Worm (Caenorhabditis elegans) whole organism, midembryonic: ENCODE data around the gene fbxa-71.

Experiments
- flt-1 ChIP-seq: fragments of 200-800 bp; sonication (Bioruptor generic); IDR thresholded peaks from 2 replicates; pipeline ENCODE4 v1.3.6; 2022; ENCODE audit warnings: missing genetic modification characterization, missing compliant biosample characterization
- klf-2 ChIP-seq: fragments of 200-800 bp; sonication (Bioruptor generic); conservative IDR thresholded peaks from 2 replicates; pipeline ENCODE4 v1.3.6; 2022; ENCODE audit warnings: missing genetic modification reagents, missing genetic modification characterization, missing compliant biosample characterization
- med-1 ChIP-seq: sonication (generic microtip); optimal IDR thresholded peaks from 2 replicates; lab custom pipeline; 2017; ENCODE audit warnings: missing genetic modification characterization, mild to moderate bottlenecking, missing compliant biosample characterization, antibody characterized with exemption, missing genetic modification reagents; ENCODE audit not compliant: insufficient read depth
- ref-1 ChIP-seq: fragments of 200-800 bp; sonication (Bioruptor generic); conservative IDR thresholded peaks from 2 replicates; pipeline ENCODE4 v1.3.6; 2022; ENCODE audit warnings: missing genetic modification reagents, missing genetic modification characterization, missing compliant biosample characterization
- tab-1 ChIP-seq: fragments of 200-800 bp; sonication (Bioruptor generic); IDR thresholded peaks from 2 replicates; pipeline ENCODE4 v1.3.6; 2022; ENCODE audit warnings: missing genetic modification characterization, missing compliant biosample characterization
- ztf-23 ChIP-seq: fragments of 200-800 bp; sonication (Bioruptor generic); IDR thresholded peaks from 2 replicates; pipeline ENCODE4 v1.3.6; 2022; ENCODE audit warnings: missing genetic modification reagents, missing genetic modification characterization, missing compliant biosample characterization
- ztf-29 ChIP-seq: fragments of 200-800 bp; sonication (Bioruptor generic); IDR thresholded peaks from 2 replicates; pipeline ENCODE4 v1.3.6; 2022; ENCODE audit warnings: missing genetic modification reagents, missing genetic modification characterization, missing compliant biosample characterization

- TF ChIP-seq klf-2 (GFP tag; lab: Robert Waterston, UW) (no peak), ztf-23 (GFP tag; lab: Robert Waterston, UW) (no peak), flt-1 (GFP tag; lab: Robert Waterston, UW) (no peak), ztf-29 (GFP tag; lab: Robert Waterston, UW) (no peak), tab-1 (GFP tag; lab: Robert Waterston, UW) (no peak), med-1 (GFP tag; lab: Kevin White, UChicago) (no peak), ref-1 (GFP tag; lab: Robert Waterston, UW) (no peak)
These were observed 31.1 kb upstream of the fbxa-71 start, which contains the start of gene fbxa-38 for ce11 chrIII:2224478-2224877.
